Worm (Caenorhabditis elegans) whole organism, L4 larva: ENCODE results near the gene F38B7.2.

Source experiments
- D1046.2 ChIP-seq: fragments of 200-800 bp; sonication (Bioruptor generic); IDR thresholded peaks from 2 replicates; pipeline ENCODE4 v1.3.6; 2022; ENCODE audit warnings: missing genetic modification characterization, missing compliant biosample characterization
- F26F4.8 ChIP-seq: fragments of 200-800 bp; sonication (Bioruptor generic); conservative IDR thresholded peaks from 2 replicates; pipeline ENCODE4 v1.3.6; 2022; ENCODE audit warnings: missing genetic modification characterization, missing compliant biosample characterization
- R02D3.7 ChIP-seq: fragments of 150-350 bp; sonication (generic microtip); optimal IDR thresholded peaks from 3 replicates; lab custom pipeline; 2014; ENCODE audit warnings: missing biosample characterization, missing genetic modification characterization
- T20F7.1 ChIP-seq: fragments of 200-800 bp; sonication (Bioruptor generic); optimal IDR thresholded peaks from 2 replicates; lab custom pipeline; 2018; ENCODE audit warnings: mild to moderate bottlenecking, missing genetic modification characterization, missing compliant biosample characterization
- Y105C5A.15 ChIP-seq: fragments of 200-800 bp; sonication (Bioruptor generic); IDR thresholded peaks from 2 replicates; pipeline ENCODE4 v1.3.6; 2022; ENCODE audit warnings: missing genetic modification characterization, missing compliant biosample characterization
- aha-1 ChIP-seq: fragments of 150-350 bp; peaks from one replicate; lab custom pipeline; 2014; ENCODE audit warnings: missing biosample characterization, missing genetic modification characterization
- ceh-82 ChIP-seq: sonication (generic microtip); optimal IDR thresholded peaks from 2 replicates; lab custom pipeline; 2017; ENCODE audit warnings: missing biosample characterization, missing genetic modification characterization
- daf-16 ChIP-seq, 3 experiments: sonication (generic microtip); optimal IDR thresholded peaks; 2 replicates each; lab custom pipeline; 2016 to 2017; ENCODE audit warnings: missing genetic modification characterization in 3 of 3, missing genetic modification reagents in 3 of 3, mild to moderate bottlenecking in 2 of 3, missing compliant biosample characterization in 2 of 3, missing biosample characterization in 1 of 3, moderate library complexity in 1 of 3
- daf-19 ChIP-seq: fragments of 200-800 bp; sonication (Bioruptor generic); conservative IDR thresholded peaks from 2 replicates; pipeline ENCODE4 v1.3.6; 2022; ENCODE audit warnings: missing genetic modification characterization, missing compliant biosample characterization
- dmd-6 ChIP-seq: fragments of 200-800 bp; sonication (Bioruptor generic); IDR thresholded peaks from 2 replicates; pipeline ENCODE4 v1.3.6; 2022; ENCODE audit warnings: missing genetic modification reagents, missing genetic modification characterization, missing compliant biosample characterization
- dmd-8 ChIP-seq: fragments of 200-800 bp; sonication (Bioruptor generic); IDR thresholded peaks from 2 replicates; pipeline ENCODE4 v1.3.6; 2022; ENCODE audit warnings: missing genetic modification characterization, missing compliant biosample characterization
- dmd-9 ChIP-seq: fragments of 200-800 bp; sonication (Bioruptor generic); IDR thresholded peaks from 2 replicates; pipeline ENCODE4 v1.3.6; 2022; ENCODE audit warnings: missing genetic modification reagents, missing genetic modification characterization, missing compliant biosample characterization
- dve-1 ChIP-seq: sonication (generic microtip); optimal IDR thresholded peaks from 2 replicates; lab custom pipeline; 2017; ENCODE audit warnings: antibody characterized with exemption, mild to moderate bottlenecking, missing genetic modification characterization, missing compliant biosample characterization; ENCODE audit not compliant: insufficient read depth
- fkh-10 ChIP-seq: fragments of 150-350 bp; optimal IDR thresholded peaks from 2 replicates; lab custom pipeline; 2014; ENCODE audit warnings: missing biosample characterization, missing genetic modification reagents, missing genetic modification characterization
- fos-1 ChIP-seq: fragments of 150-350 bp; optimal IDR thresholded peaks from 2 replicates; lab custom pipeline; 2014; ENCODE audit warnings: missing biosample characterization, missing genetic modification characterization
- hlh-11 ChIP-seq: fragments of 200-800 bp; sonication (Bioruptor generic); optimal IDR thresholded peaks from 2 replicates; lab custom pipeline; 2018; ENCODE audit warnings: mild to moderate bottlenecking, missing genetic modification characterization, missing compliant biosample characterization
- hlh-30 ChIP-seq: sonication (generic microtip); optimal IDR thresholded peaks from 2 replicates; lab custom pipeline; 2017; ENCODE audit warnings: antibody characterized with exemption, mild to moderate bottlenecking, missing genetic modification characterization, missing compliant biosample characterization; ENCODE audit not compliant: insufficient read depth
- hmg-1.1 ChIP-seq: fragments of 200-800 bp; sonication (Bioruptor generic); IDR thresholded peaks from 2 replicates; pipeline ENCODE4 v1.3.6; 2022; ENCODE audit warnings: missing genetic modification reagents, missing genetic modification characterization, missing compliant biosample characterization
- jun-1 ChIP-seq: fragments of 150-350 bp; optimal IDR thresholded peaks from 2 replicates; lab custom pipeline; 2014; ENCODE audit warnings: missing biosample characterization, missing genetic modification reagents, missing genetic modification characterization
- lim-7 ChIP-seq: fragments of 200-800 bp; sonication (Bioruptor generic); IDR thresholded peaks from 2 replicates; pipeline ENCODE4 v1.3.6; 2022; ENCODE audit warnings: missing genetic modification characterization, missing compliant biosample characterization
- lin-15B ChIP-seq: fragments of 150-350 bp; sonication (generic microtip); optimal IDR thresholded peaks from 3 replicates; lab custom pipeline; 2014; ENCODE audit warnings: missing biosample characterization, missing genetic modification characterization
- lin-29 ChIP-seq: fragments of 200-800 bp; sonication (Bioruptor generic); IDR thresholded peaks from 2 replicates; pipeline ENCODE4 v1.3.6; 2022; ENCODE audit warnings: missing genetic modification reagents, missing genetic modification characterization, missing compliant biosample characterization
- lin-38 ChIP-seq: fragments of 200-800 bp; sonication (Bioruptor generic); IDR thresholded peaks from 2 replicates; pipeline ENCODE4 v1.3.6; 2022; ENCODE audit warnings: missing genetic modification reagents, missing genetic modification characterization, missing compliant biosample characterization
- lir-3 ChIP-seq: sonication (generic microtip); optimal IDR thresholded peaks from 2 replicates; lab custom pipeline; 2016; ENCODE audit warnings: mild to moderate bottlenecking, missing genetic modification characterization, missing compliant biosample characterization
- madf-5 ChIP-seq, 2 experiments: fragments of 200-800 bp; sonication (Bioruptor generic); IDR thresholded peaks; 2 replicates each; pipeline ENCODE4 v1.3.6; 2022; ENCODE audit warnings: missing compliant biosample characterization in 2 of 2, missing genetic modification characterization in 2 of 2
- mdl-1 ChIP-seq, 2 experiments: fragments of 150-350 bp in 1 of 2; sonication (generic microtip) in 1 of 2; optimal IDR thresholded peaks; 2 replicates each; lab custom pipeline; 2014 to 2017; ENCODE audit warnings: missing biosample characterization in 2 of 2, missing genetic modification characterization in 2 of 2
- mdt-29 ChIP-seq: fragments of 200-800 bp; sonication (Bioruptor generic); IDR thresholded peaks from 2 replicates; pipeline ENCODE4 v1.3.6; 2022; ENCODE audit warnings: missing genetic modification reagents, missing genetic modification characterization, missing compliant biosample characterization
- mep-1 ChIP-seq: fragments of 150-350 bp; sonication (generic microtip); optimal IDR thresholded peaks from 3 replicates; lab custom pipeline; 2014; ENCODE audit warnings: missing biosample characterization, missing genetic modification characterization
- nhr-10 ChIP-seq: fragments of 150-350 bp; optimal IDR thresholded peaks from 2 replicates; lab custom pipeline; 2014; ENCODE audit warnings: missing biosample characterization, missing genetic modification characterization
- nhr-102 ChIP-seq: sonication (generic microtip); optimal IDR thresholded peaks from 2 replicates; lab custom pipeline; 2016; ENCODE audit warnings: mild to moderate bottlenecking, missing genetic modification characterization, moderate library complexity, missing compliant biosample characterization
- nhr-237 ChIP-seq: sonication (generic microtip); optimal IDR thresholded peaks from 2 replicates; lab custom pipeline; 2017; ENCODE audit warnings: missing biosample characterization, missing genetic modification characterization
- nhr-28 ChIP-seq: fragments of 150-350 bp; optimal IDR thresholded peaks from 2 replicates; lab custom pipeline; 2014; ENCODE audit warnings: missing biosample characterization, missing genetic modification characterization
- nhr-41 ChIP-seq: fragments of 200-800 bp; sonication (Bioruptor generic); IDR thresholded peaks from 2 replicates; pipeline ENCODE4 v1.3.6; 2022; ENCODE audit warnings: missing genetic modification reagents, missing genetic modification characterization, missing compliant biosample characterization
- nhr-42 ChIP-seq: fragments of 200-800 bp; sonication (Bioruptor generic); IDR thresholded peaks from 2 replicates; pipeline ENCODE4 v1.3.6; 2022; ENCODE audit warnings: missing genetic modification characterization, missing compliant biosample characterization
- pha-4 ChIP-seq, 2 experiments: fragments of 150-350 bp in 1 of 2; fragments of 200-800 bp in 1 of 2; sonication (Bioruptor generic) in 1 of 2; IDR thresholded peaks in 1 of 2; optimal IDR thresholded peaks in 1 of 2; 2 replicates each; pipeline versions ENCODE4 v1.3.6 to Lab custom; 2014 to 2022; ENCODE audit warnings: missing genetic modification characterization in 2 of 2, missing genetic modification reagents in 2 of 2, missing biosample characterization in 1 of 2, missing compliant biosample characterization in 1 of 2
- saeg-2 ChIP-seq: fragments of 200-800 bp; sonication (Bioruptor generic); IDR thresholded peaks from 2 replicates; pipeline ENCODE4 v1.3.6; 2022; ENCODE audit warnings: missing genetic modification reagents, missing genetic modification characterization, missing compliant biosample characterization
- set-16 ChIP-seq: fragments of 200-800 bp; sonication (Bioruptor generic); IDR thresholded peaks from 2 replicates; pipeline ENCODE4 v1.3.6; 2022; ENCODE audit warnings: missing genetic modification reagents, missing genetic modification characterization, missing compliant biosample characterization
- skn-1 ChIP-seq: fragments of 150-350 bp; optimal IDR thresholded peaks from 2 replicates; lab custom pipeline; 2014; ENCODE audit warnings: missing biosample characterization, missing genetic modification characterization
- snpc-4 ChIP-seq: fragments of 150-350 bp; optimal IDR thresholded peaks from 2 replicates; lab custom pipeline; 2014; ENCODE audit warnings: missing biosample characterization, missing genetic modification characterization
- tra-1 ChIP-seq: fragments of 200-800 bp; sonication (Bioruptor generic); IDR thresholded peaks from 2 replicates; pipeline ENCODE4 v1.3.6; 2022; ENCODE audit warnings: missing genetic modification reagents, missing genetic modification characterization, missing compliant biosample characterization
- unc-62 ChIP-seq, 3 experiments: fragments of 150-350 bp in 1 of 3; sonication (generic microtip); optimal IDR thresholded peaks in 2 of 3; peaks in 1 of 3; 1 replicate in 1 of 3; 2 replicates in 2 of 3; lab custom pipeline; 2014 to 2017; ENCODE audit warnings: missing biosample characterization in 3 of 3, missing genetic modification characterization in 3 of 3, missing genetic modification reagents in 3 of 3, missing genotype in 1 of 3
- vab-7 ChIP-seq: fragments of 200-800 bp; sonication (Bioruptor generic); IDR thresholded peaks from 2 replicates; pipeline ENCODE4 v1.3.6; 2022; ENCODE audit warnings: missing genetic modification reagents, missing genetic modification characterization, missing compliant biosample characterization
- zfp-2 ChIP-seq: sonication (generic microtip); optimal IDR thresholded peaks from 2 replicates; lab custom pipeline; 2016; ENCODE audit warnings: mild to moderate bottlenecking, missing genetic modification characterization, missing compliant biosample characterization
- zip-11 ChIP-seq: fragments of 200-800 bp; sonication (Bioruptor generic); IDR thresholded peaks from 2 replicates; pipeline ENCODE4 v1.3.6; 2022; ENCODE audit warnings: missing genetic modification characterization, missing compliant biosample characterization
- zip-2 ChIP-seq: fragments of 150-350 bp; optimal IDR thresholded peaks from 2 replicates; lab custom pipeline; 2014; ENCODE audit warnings: missing biosample characterization, missing genetic modification characterization

Gene F38B7.2

DNA sequence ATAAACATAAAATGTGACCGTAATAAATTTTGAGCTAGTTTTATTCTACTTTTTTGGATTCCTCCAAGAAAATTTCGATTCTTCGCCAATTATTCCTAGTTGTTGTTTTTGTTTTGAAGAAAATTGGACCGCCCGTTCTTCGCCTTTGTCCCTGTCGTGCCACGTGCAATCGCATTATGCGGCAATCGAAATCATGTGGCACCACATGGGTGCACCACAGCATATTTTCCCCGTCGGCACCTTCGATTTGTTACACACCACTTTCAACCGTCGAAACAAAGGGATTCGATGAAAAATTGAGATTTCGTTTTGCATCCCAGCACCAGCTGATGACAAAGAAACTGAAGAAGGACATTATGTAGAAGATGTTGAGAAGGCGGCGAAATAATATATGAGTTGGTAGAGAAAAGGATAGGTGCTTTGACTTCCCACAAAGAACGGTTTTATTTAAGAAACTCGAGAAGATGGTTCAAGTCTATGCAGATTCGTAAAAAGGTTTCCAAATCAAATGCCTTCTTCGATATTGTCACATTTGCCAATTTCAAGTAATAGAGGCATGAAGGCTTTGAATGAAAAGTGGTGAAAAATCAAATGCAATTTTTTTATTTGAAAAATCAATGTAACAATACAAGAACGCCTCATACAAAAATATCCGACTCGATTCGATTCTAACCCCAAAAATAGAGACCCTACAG lies 15.0 kb upstream of the F38B7.2 start:
- TF ChIP-seq hlh-30 (tag; lab: Kevin White, UChicago) (peak; percentile 50), zfp-2 (tag; lab: Kevin White, UChicago) (no peak), unc-62 (GFP tag; optimal IDR thresholded peaks at IDR 0.05 in 1 of 2; lab: Kevin White, UChicago) (peak in 1 of 2 experiments; percentile 91), unc-62 (tag; optimal IDR thresholded peaks at IDR 0.05; lab: Kevin White, UChicago) (no peak)

DNA sequence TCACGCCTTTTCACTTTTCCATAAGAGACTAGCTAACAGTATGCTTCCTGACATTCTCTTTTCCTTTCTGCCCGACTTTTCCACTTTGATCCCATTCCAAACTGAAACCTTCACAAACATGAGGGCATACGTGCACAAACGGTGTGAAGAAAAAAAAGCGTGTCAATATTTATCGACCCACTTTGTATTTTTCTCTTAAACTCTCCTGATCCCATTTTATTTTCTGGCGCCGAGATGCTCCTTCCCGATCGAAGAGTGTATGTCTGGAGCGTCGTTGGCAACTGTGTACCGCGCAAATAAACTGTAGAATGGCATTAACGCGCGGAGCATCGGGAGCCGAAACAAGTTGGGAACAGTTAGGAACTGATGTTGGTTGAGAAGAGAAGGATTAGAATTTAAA lies 14.2 kb upstream of the F38B7.2 start:
- TF ChIP-seq lim-7 (GFP tag; lab: Robert Waterston, UW) (no peak), pha-4 (GFP tag; IDR thresholded peaks at IDR 0.05; lab: Robert Waterston, UW) (no peak), pha-4 (tag; optimal IDR thresholded peaks at IDR 0.05; lab: Kevin White, UChicago) (peak; percentile 71), aha-1 (tag; lab: Kevin White, UChicago) (peak; percentile 64)

DNA sequence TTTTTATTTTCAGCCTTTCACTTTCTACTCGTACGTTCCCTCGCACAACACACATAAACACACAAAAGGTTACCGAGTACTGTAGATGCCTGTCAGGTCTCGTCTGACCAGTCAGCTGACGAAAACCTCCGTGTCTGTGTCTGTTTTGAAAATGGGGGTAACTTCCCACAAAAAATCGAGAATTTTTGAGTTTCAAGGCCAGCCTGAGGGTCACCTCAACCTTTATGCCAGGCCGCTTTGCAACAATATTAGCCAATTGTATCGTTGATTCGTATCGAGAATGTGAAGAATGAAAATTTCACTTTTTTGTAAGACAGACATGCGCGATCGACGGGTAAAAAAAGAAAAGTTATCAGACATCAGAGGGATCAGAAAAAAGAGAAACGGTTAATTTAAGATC lies 12.7 kb upstream of the F38B7.2 start:
- TF ChIP-seq lin-15B (tag; lab: Kevin White, UChicago) (no peak), tra-1 (GFP tag; lab: Robert Waterston, UW) (no peak), jun-1 (tag; lab: Kevin White, UChicago) (no peak), nhr-41 (GFP tag; lab: Robert Waterston, UW) (no peak), daf-16 (GFP tag; optimal IDR thresholded peaks at IDR 0.05; lab: Kevin White, UChicago) (no peak), daf-16 (tag; optimal IDR thresholded peaks at IDR 0.05; lab: Kevin White, UChicago) (no peak), saeg-2 (no peak), D1046.2 (GFP tag; lab: Robert Waterston, UW) (no peak), daf-19 (GFP tag; lab: Robert Waterston, UW) (no peak), skn-1 (tag; lab: Kevin White, UChicago) (no peak), vab-7 (GFP tag; lab: Robert Waterston, UW) (no peak), lir-3 (tag; lab: Kevin White, UChicago) (no peak), nhr-28 (tag; lab: Kevin White, UChicago) (peak; percentile 51), fos-1 (tag; lab: Kevin White, UChicago) (no peak), dmd-9 (GFP tag; lab: Robert Waterston, UW) (no peak), mdt-29 (GFP tag; lab: Robert Waterston, UW) (no peak), lin-29 (GFP tag; lab: Robert Waterston, UW) (peak; percentile 50; the same call in 1 of the 2 replicates), R02D3.7 (tag; lab: Kevin White, UChicago) (no peak), set-16 (GFP tag; lab: Robert Waterston, UW) (no peak), nhr-10 (tag; lab: Kevin White, UChicago) (no peak), hlh-30 (tag; lab: Kevin White, UChicago) (peak; percentile 82), fkh-10 (no peak), dmd-6 (GFP tag; lab: Robert Waterston, UW) (peak; percentile 31), F26F4.8 (GFP tag; lab: Robert Waterston, UW) (no peak), zip-2 (tag; lab: Kevin White, UChicago) (no peak), madf-5 (GFP tag; IDR thresholded peaks at IDR 0.05; lab: Robert Waterston, UW) (no peak), nhr-42 (GFP tag; lab: Robert Waterston, UW) (no peak), lin-38 (0 out of 2 replicates have a peak, but pooled peaks have one; percentile 27), mep-1 (tag; lab: Kevin White, UChicago) (peak; percentile 50), dve-1 (tag; lab: Kevin White, UChicago) (no peak), Y105C5A.15 (GFP tag; lab: Robert Waterston, UW) (no peak), ceh-82 (tag; lab: Kevin White, UChicago) (no peak), hmg-1.1 (GFP tag; lab: Robert Waterston, UW) (no peak), hlh-11 (peak; percentile 38), snpc-4 (tag; lab: Kevin White, UChicago) (no peak), dmd-8 (no peak), T20F7.1 (no peak), mdl-1 (tag; optimal IDR thresholded peaks at IDR 0.05; lab: Kevin White, UChicago) (peak in 1 of 2 experiments; percentile 7), nhr-237 (tag; lab: Kevin White, UChicago) (no peak), nhr-102 (no peak), zip-11 (GFP tag; lab: Robert Waterston, UW) (no peak), zfp-2 (tag; lab: Kevin White, UChicago) (no peak)
